Worm (Caenorhabditis elegans): ENCODE data around the gene T20B12.5.

Gene T20B12.5

ce11 chrIII:7375434-7375833 lies 8.5 kb upstream of the T20B12.5 start:
- peak; percentile 3 for TF ChIP-seq ama-1 (optimal IDR thresholded peaks at IDR 0.05)
- TF ChIP-seq dmd-6 (GFP tag; IDR thresholded peaks at IDR 0.05) = peak; percentile 36; the same call in 1 of the 2 replicates
- peak; percentile 12 for TF ChIP-seq mep-1 (tag; optimal IDR thresholded peaks at IDR 0.05)
- TF ChIP-seq nhr-28 (tag; optimal IDR thresholded peaks at IDR 0.05) = peak; percentile 83
- peak; percentile 35 for TF ChIP-seq dve-1 (tag; optimal IDR thresholded peaks at IDR 0.05; ENCODE audit: insufficient read depth)
- TF ChIP-seq daf-16 (GFP tag; optimal IDR thresholded peaks at IDR 0.05) = no peak
- TF ChIP-seq daf-16 (tag; optimal IDR thresholded peaks at IDR 0.05) = peak; percentile 71
- TF ChIP-seq ztf-7 (tag; optimal IDR thresholded peaks at IDR 0.05) = peak; percentile 26
- TF ChIP-seq tra-1 (GFP tag; IDR thresholded peaks at IDR 0.05) = no peak
- TF ChIP-seq mdl-1 (tag; optimal IDR thresholded peaks at IDR 0.05) = peak in 1 of 2 experiments; percentile 32
- peak; percentile 80 for TF ChIP-seq pqm-1 (tag; optimal IDR thresholded peaks at IDR 0.05)
- 0 out of 2 replicates have a peak, but pooled peaks have one; percentile 38 for TF ChIP-seq lin-1 (GFP tag; IDR thresholded peaks at IDR 0.05)
- peak; percentile 71 for TF ChIP-seq mxl-3 (GFP tag; optimal IDR thresholded peaks at IDR 0.05)
- peak; percentile 22; the same call in 1 of the 2 replicates for TF ChIP-seq php-3 (GFP tag; IDR thresholded peaks at IDR 0.05)
- TF ChIP-seq hlh-11 (tag; optimal IDR thresholded peaks at IDR 0.05) = peak; percentile 76
- peak; percentile 21 for TF ChIP-seq T26A8.4 (GFP tag; IDR thresholded peaks at IDR 0.05)
- TF ChIP-seq ctbp-1 (GFP tag; IDR thresholded peaks at IDR 0.05) = no peak
- TF ChIP-seq lsy-2 (tag; optimal IDR thresholded peaks at IDR 0.05) = no peak
- peak in 1 of 2 experiments; percentile 96 for TF ChIP-seq unc-62 (GFP tag; optimal IDR thresholded peaks at IDR 0.05 in 1 of 2)
- no peak for TF ChIP-seq unc-62 (tag; optimal IDR thresholded peaks at IDR 0.05)
- TF ChIP-seq nhr-48 (tag; optimal IDR thresholded peaks at IDR 0.05) = peak; percentile 21
- no peak for TF ChIP-seq set-16 (GFP tag; IDR thresholded peaks at IDR 0.05)
- TF ChIP-seq nhr-237 (tag; optimal IDR thresholded peaks at IDR 0.05) = no peak
- no peak for TF ChIP-seq pha-4 (GFP tag; IDR thresholded peaks at IDR 0.05)
- no peak for TF ChIP-seq pha-4 (tag; optimal IDR thresholded peaks at IDR 0.05)
- 0 out of 2 replicates have a peak, but pooled peaks have one; percentile 20 for TF ChIP-seq vab-7 (GFP tag; IDR thresholded peaks at IDR 0.05)
- no peak for TF ChIP-seq gei-8 (GFP tag; optimal IDR thresholded peaks at IDR 0.05)
- TF ChIP-seq nhr-6 (tag; optimal IDR thresholded peaks at IDR 0.05) = no peak
- no peak for TF ChIP-seq ceh-44 (GFP tag; IDR thresholded peaks at IDR 0.05)
- TF ChIP-seq hlh-30 (tag; optimal IDR thresholded peaks at IDR 0.05; ENCODE audit: insufficient read depth) = peak; percentile 13
- peak; percentile 27 for TF ChIP-seq mes-2 (tag; optimal IDR thresholded peaks at IDR 0.05; ENCODE audit: poor library complexity, severe bottlenecking)

ce11 chrIII:7374681-7375271 lies 7.9 kb upstream of the T20B12.5 start, which contains the start of gene mml-1:
Gene mml-1, minus strand, starts transcription at chrIII:7374731.
- TF ChIP-seq zag-1 (tag; optimal IDR thresholded peaks at IDR 0.05) (no peak), tra-1 (GFP tag; IDR thresholded peaks at IDR 0.05) (no peak), ces-1 (GFP tag; optimal IDR thresholded peaks at IDR 0.05) (no peak), T20F7.1 (GFP tag; optimal IDR thresholded peaks at IDR 0.05) (no peak), lsy-2 (tag; optimal IDR thresholded peaks at IDR 0.05) (peak in 1 of 2 experiments; percentile 15), egl-27 (tag; optimal IDR thresholded peaks at IDR 0.05) (no peak), dmd-6 (GFP tag; IDR thresholded peaks at IDR 0.05) (peak; percentile 12; the same call in 1 of the 2 replicates), zfp-3 (GFP tag; conservative IDR thresholded peaks at IDR 0.05) (0 out of 2 replicates have a peak, but pooled peaks have one; percentile 11), dmd-9 (GFP tag; IDR thresholded peaks at IDR 0.05) (no peak), F10B5.3 (tag; optimal IDR thresholded peaks at IDR 0.05) (no peak), aha-1 (tag) (no peak), hlh-11 (tag; optimal IDR thresholded peaks at IDR 0.05) (peak; percentile 37), nhr-237 (tag; optimal IDR thresholded peaks at IDR 0.05) (no peak), Y105C5A.15 (GFP tag; IDR thresholded peaks at IDR 0.05) (no peak), ceh-44 (GFP tag; IDR thresholded peaks at IDR 0.05) (no peak), unc-130 (GFP tag; optimal IDR thresholded peaks at IDR 0.05) (no peak), spr-3 (GFP tag; optimal IDR thresholded peaks at IDR 0.05) (no peak), nhr-76 (tag; optimal IDR thresholded peaks at IDR 0.05) (no peak), madf-9 (GFP tag; conservative IDR thresholded peaks at IDR 0.05) (no peak), Y75B8A.6 (GFP tag; IDR thresholded peaks at IDR 0.05) (no peak), pqm-1 (tag; optimal IDR thresholded peaks at IDR 0.05) (no peak), ztf-7 (tag; optimal IDR thresholded peaks at IDR 0.05) (no peak), D1046.2 (GFP tag; IDR thresholded peaks at IDR 0.05) (no peak), nhr-48 (tag; optimal IDR thresholded peaks at IDR 0.05) (no peak), nhr-6 (tag; optimal IDR thresholded peaks at IDR 0.05) (no peak), ctbp-1 (GFP tag; IDR thresholded peaks at IDR 0.05) (no peak), zip-2 (tag; optimal IDR thresholded peaks at IDR 0.05) (no peak), sdz-12 (GFP tag; optimal IDR thresholded peaks at IDR 0.05) (no peak), hlh-30 (tag; optimal IDR thresholded peaks at IDR 0.05; ENCODE audit: insufficient read depth) (peak; percentile 87), nhr-42 (GFP tag; IDR thresholded peaks at IDR 0.05) (no peak)
